Worm (Caenorhabditis elegans): ENCODE data around the gene Y45F10B.9.
A peak's percentile ranks its signal among the peaks of the same experiment; 100 is the strongest.

The Y45F10B.9 gene

ce11 chrIV:13623533-13623932, 25.8 kb upstream of the Y45F10B.9 start, which contains the start of gene C08F11.1:
Gene C08F11.1 (plus strand): TSS chrIV:13623833.
- TF ChIP-seq ama-1 (optimal IDR thresholded peaks at IDR 0.05) (no peak), nhr-12 (tag; optimal IDR thresholded peaks at IDR 0.05) (no peak), elt-3 (tag; optimal IDR thresholded peaks at IDR 0.05) (no peak), elt-2 (tag; optimal IDR thresholded peaks at IDR 0.05) (no peak), snpc-4 (tag; optimal IDR thresholded peaks at IDR 0.05) (no peak), egl-27 (tag; optimal IDR thresholded peaks at IDR 0.05) (no peak), ceh-16 (tag; optimal IDR thresholded peaks at IDR 0.05) (no peak), nhr-67 (tag; optimal IDR thresholded peaks at IDR 0.05) (no peak), mml-1 (tag; optimal IDR thresholded peaks at IDR 0.05) (no peak), fkh-2 (tag; optimal IDR thresholded peaks at IDR 0.05) (no peak), hmg-11 (tag; optimal IDR thresholded peaks at IDR 0.05) (no peak), nhr-23 (tag; optimal IDR thresholded peaks at IDR 0.05) (no peak), lin-15B (tag; optimal IDR thresholded peaks at IDR 0.05) (no peak), skn-1 (tag; optimal IDR thresholded peaks at IDR 0.05) (no peak)

ce11 chrIV:13619203-13619602, 21.5 kb upstream of the Y45F10B.9 start, which contains the start of gene C08F11.3:
Gene C08F11.3 (plus strand): TSS chrIV:13619503.
- TF ChIP-seq zag-1 (tag; optimal IDR thresholded peaks at IDR 0.05) (no peak), ceh-9 (tag; optimal IDR thresholded peaks at IDR 0.05) (no peak), elt-2 (tag; optimal IDR thresholded peaks at IDR 0.05) (peak; percentile 15), mml-1 (tag; optimal IDR thresholded peaks at IDR 0.05) (no peak), nhr-237 (tag; optimal IDR thresholded peaks at IDR 0.05) (no peak), jun-1 (tag; optimal IDR thresholded peaks at IDR 0.05) (no peak), ceh-28 (tag; optimal IDR thresholded peaks at IDR 0.05) (no peak), nhr-23 (tag; optimal IDR thresholded peaks at IDR 0.05) (no peak), pha-4 (tag; optimal IDR thresholded peaks at IDR 0.05) (peak; percentile 19)

ce11 chrIV:13609755-13610154, 12.0 kb upstream of the Y45F10B.9 start, which contains the start of gene C08F11.13:
Gene C08F11.13 (minus strand): TSS chrIV:13609892.
- peak; percentile 69 for TF ChIP-seq elt-2 (tag; optimal IDR thresholded peaks at IDR 0.05)
- no peak for TF ChIP-seq nhr-67 (tag; optimal IDR thresholded peaks at IDR 0.05)
- TF ChIP-seq pqm-1 (tag; optimal IDR thresholded peaks at IDR 0.05): peak; percentile 82
- peak; percentile 60 for TF ChIP-seq pha-4 (tag; optimal IDR thresholded peaks at IDR 0.05)
- TF ChIP-seq snpc-4 (tag; optimal IDR thresholded peaks at IDR 0.05): no peak
- TF ChIP-seq lsy-12 (tag; optimal IDR thresholded peaks at IDR 0.05): no peak
- TF ChIP-seq jun-1 (tag; optimal IDR thresholded peaks at IDR 0.05): peak; percentile 0

- no peak for TF ChIP-seq skn-1 (tag; optimal IDR thresholded peaks at IDR 0.05)
- TF ChIP-seq sea-2 (GFP tag; optimal IDR thresholded peaks at IDR 0.05): no peak
- peak; percentile 6 for TF ChIP-seq snpc-4 (tag; optimal IDR thresholded peaks at IDR 0.05)
Observed at ce11 chrIV:13601973-13602669, 4.4 kb upstream of the Y45F10B.9 start, which contains the start of gene Y45F10B.59. Gene Y45F10B.59 (plus strand): TSS chrIV:13602619.

- TF ChIP-seq R02D3.7 (tag; optimal IDR thresholded peaks at IDR 0.05): no peak
- peak; percentile 40 for TF ChIP-seq snpc-4 (tag; optimal IDR thresholded peaks at IDR 0.05)
Observed at ce11 chrIV:13601428-13601827, 3.7 kb upstream of the Y45F10B.9 start.

ce11 chrIV:13600643-13601042, 2.9 kb upstream of the Y45F10B.9 start:
- TF ChIP-seq R02D3.7 (tag; optimal IDR thresholded peaks at IDR 0.05) (no peak), ceh-9 (tag; optimal IDR thresholded peaks at IDR 0.05) (no peak), nhr-43 (tag; optimal IDR thresholded peaks at IDR 0.05; ENCODE audit: poor library complexity, severe bottlenecking) (no peak), fos-1 (tag; optimal IDR thresholded peaks at IDR 0.05) (no peak), snpc-4 (tag; optimal IDR thresholded peaks at IDR 0.05) (peak; percentile 70), ama-1 (optimal IDR thresholded peaks at IDR 0.05) (no peak), egl-27 (tag; optimal IDR thresholded peaks at IDR 0.05) (no peak)

ce11 chrIV:13593351-13593750, 4.4 kb downstream of the Y45F10B.9 start, which contains the start of gene Y45F10B.3:
Gene Y45F10B.3 (plus strand): TSS chrIV:13593651.
- TF ChIP-seq skn-1 (tag; optimal IDR thresholded peaks at IDR 0.05) (no peak), snpc-4 (tag; optimal IDR thresholded peaks at IDR 0.05) (no peak), fkh-10 (GFP tag; optimal IDR thresholded peaks at IDR 0.05) (no peak), ztf-4 (tag; optimal IDR thresholded peaks at IDR 0.05) (no peak), nhr-237 (tag; optimal IDR thresholded peaks at IDR 0.05) (no peak), daf-12 (tag; optimal IDR thresholded peaks at IDR 0.05) (no peak), egl-5 (tag; optimal IDR thresholded peaks at IDR 0.05) (no peak), fos-1 (tag; optimal IDR thresholded peaks at IDR 0.05) (no peak), ceh-28 (tag; optimal IDR thresholded peaks at IDR 0.05) (no peak), hmg-11 (tag; optimal IDR thresholded peaks at IDR 0.05) (no peak), unc-39 (tag; optimal IDR thresholded peaks at IDR 0.05) (no peak), ama-1 (optimal IDR thresholded peaks at IDR 0.05) (no peak)

All from whole organism, L3 larva.